Fruit fly (Drosophila melanogaster): ENCODE results near the gene udt.

DNA sequence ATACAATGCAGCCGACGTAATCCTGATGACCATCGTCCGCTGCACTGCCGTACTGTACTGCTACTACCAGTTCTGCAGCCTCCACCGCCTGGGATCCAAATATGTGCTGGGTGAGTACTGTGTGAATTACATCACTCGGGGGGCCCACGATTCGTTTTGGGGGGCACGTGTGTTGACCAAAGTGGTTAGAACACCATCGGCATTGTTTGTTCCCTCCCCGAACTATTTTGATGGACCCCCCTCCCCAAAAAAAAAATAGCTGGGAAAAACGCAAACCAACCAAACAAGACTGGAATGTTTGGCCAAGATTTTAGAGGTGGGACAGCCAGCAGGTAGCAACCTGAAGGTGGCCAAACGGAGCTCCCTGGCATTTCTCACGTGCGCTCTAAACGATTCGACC is 15.6 kb downstream of the udt start:
- TF ChIP-seq insv (optimal IDR thresholded peaks at IDR 0.05) (no peak), Myc (optimal IDR thresholded peaks at IDR 0.05) (no peak), psq (optimal IDR thresholded peaks at IDR 0.05) (no peak), Sin3A (optimal IDR thresholded peaks at IDR 0.05) (no peak), h (optimal IDR thresholded peaks at IDR 0.05) (no peak), ttk (optimal IDR thresholded peaks at IDR 0.05) (no peak)

Data from Kc167 (cell line).